Worm (Caenorhabditis elegans): Measurements from ENCODE around the gene col-10.

DNA sequence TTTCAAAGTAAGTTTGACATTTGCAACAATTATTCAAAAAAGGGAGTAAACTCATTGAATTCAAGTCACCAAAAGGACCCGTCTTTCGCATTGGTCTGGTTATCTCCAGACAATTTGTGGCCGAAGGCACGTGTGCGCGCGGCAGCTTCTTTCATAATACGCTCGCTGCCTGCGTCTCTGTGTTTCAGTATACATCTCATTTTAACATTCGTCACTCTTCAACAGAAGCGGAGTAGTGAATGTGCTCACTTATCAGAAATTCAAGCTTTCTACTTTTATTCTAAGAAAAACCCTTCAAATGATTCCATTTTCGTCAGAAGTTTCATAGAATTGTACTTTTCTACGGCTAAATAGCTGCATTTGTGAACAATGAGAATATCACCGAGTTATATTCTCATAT, 36.5 kb downstream of the col-10 start:
- no peak for TF ChIP-seq ztf-11 (tag; optimal IDR thresholded peaks at IDR 0.05)
- TF ChIP-seq nhr-12 (tag; optimal IDR thresholded peaks at IDR 0.05) = no peak
- TF ChIP-seq bed-3 (GFP tag; optimal IDR thresholded peaks at IDR 0.05) = no peak
- no peak for TF ChIP-seq snpc-4 (tag; optimal IDR thresholded peaks at IDR 0.05)
- no peak for TF ChIP-seq sem-2 (GFP tag; optimal IDR thresholded peaks at IDR 0.05)
- no peak for TF ChIP-seq M03D4.4 (tag; optimal IDR thresholded peaks at IDR 0.05)
